Fruit fly (Drosophila melanogaster) whole organism, wandering third instar larva: ENCODE data around the gene PolH.

Experiments
- Abd-B ChIP-seq: fragments of >200 bp; optimal IDR thresholded peaks from 2 replicates; lab custom pipeline; 2017; ENCODE audit warnings: missing biosample characterization, missing genetic modification characterization
- CG9705 ChIP-seq: fragments of 200-800 bp; sonication (Bioruptor generic); optimal IDR thresholded peaks from 2 replicates; lab custom pipeline; 2018; ENCODE audit warnings: missing biosample characterization, mild to moderate bottlenecking, missing genetic modification characterization
- CrebA ChIP-seq: fragments of 200-800 bp; sonication (Bioruptor generic); optimal IDR thresholded peaks from 2 replicates; lab custom pipeline; 2016; ENCODE audit warnings: missing biosample characterization, mild to moderate bottlenecking, missing genetic modification characterization, borderline replicate concordance
- Dfd ChIP-seq: fragments of >200 bp; optimal IDR thresholded peaks from 2 replicates; lab custom pipeline; 2017; ENCODE audit warnings: missing biosample characterization, missing genetic modification characterization
- Dif ChIP-seq: fragments of 200-275, 200-300 bp; sonication (Bioruptor generic); optimal IDR thresholded peaks from 2 replicates; lab custom pipeline; 2018; ENCODE audit warnings: missing biosample characterization, missing genetic modification characterization; ENCODE audit not compliant: partially characterized antibody
- GATAd ChIP-seq: sonication (Bioruptor generic); optimal IDR thresholded peaks from 2 replicates; lab custom pipeline; 2016; ENCODE audit warnings: missing biosample characterization, missing genetic modification characterization
- HLH106 ChIP-seq: fragments of 200-800 bp; optimal IDR thresholded peaks from 3 replicates; lab custom pipeline; 2019; ENCODE audit warnings: missing biosample characterization, mild to moderate bottlenecking, missing genetic modification characterization, moderate library complexity
- Hnf4 ChIP-seq: fragments of 200-800 bp; sonication (Bioruptor generic); optimal IDR thresholded peaks from 2 replicates; lab custom pipeline; 2016; ENCODE audit warnings: missing biosample characterization, mild to moderate bottlenecking, missing genetic modification characterization
- Hr78 ChIP-seq: fragments of >200 bp; optimal IDR thresholded peaks from 2 replicates; lab custom pipeline; 2017; ENCODE audit warnings: missing biosample characterization, missing genetic modification characterization
- Jra ChIP-seq: sonication (Bioruptor generic); optimal IDR thresholded peaks from 2 replicates; lab custom pipeline; 2016; ENCODE audit warnings: missing biosample characterization, missing genetic modification characterization
- Mio ChIP-seq: sonication (Bioruptor generic); optimal IDR thresholded peaks from 2 replicates; lab custom pipeline; 2016; ENCODE audit warnings: missing biosample characterization, missing genetic modification characterization
- Myc ChIP-seq: fragments of >200 bp; optimal IDR thresholded peaks from 2 replicates; lab custom pipeline; 2017
- OdsH ChIP-seq: fragments of 200-800 bp; sonication (Bioruptor generic); optimal IDR thresholded peaks from 2 replicates; lab custom pipeline; 2016; ENCODE audit warnings: missing biosample characterization, mild to moderate bottlenecking, missing genetic modification characterization
- Rel ChIP-seq, 2 experiments: fragments of 200-800 bp; sonication (Bioruptor generic) in 1 of 2; optimal IDR thresholded peaks; 2 replicates in 1 of 2; 3 replicates in 1 of 2; lab custom pipeline; 2016 to 2019; ENCODE audit warnings: mild to moderate bottlenecking in 2 of 2, missing biosample characterization in 2 of 2, missing genetic modification characterization in 2 of 2, moderate library complexity in 1 of 2
- Sp1 ChIP-seq: fragments of 200-800 bp; sonication (Bioruptor generic); optimal IDR thresholded peaks from 3 replicates; lab custom pipeline; 2019; ENCODE audit warnings: missing biosample characterization, mild to moderate bottlenecking, missing genetic modification characterization, moderate library complexity
- Vsx2 ChIP-seq: fragments of 200-300, 225-300 bp; sonication (Bioruptor generic); optimal IDR thresholded peaks from 2 replicates; lab custom pipeline; 2018; ENCODE audit warnings: missing biosample characterization, missing genetic modification characterization; ENCODE audit not compliant: partially characterized antibody
- br ChIP-seq: fragments of 200-800 bp; sonication (Bioruptor generic); optimal IDR thresholded peaks from 2 replicates; lab custom pipeline; 2016; ENCODE audit warnings: missing biosample characterization, missing genetic modification characterization
- dl ChIP-seq, 2 experiments: fragments of 175-275, 200-275 bp in 1 of 2; fragments of 200-275 bp in 1 of 2; sonication (Bioruptor generic); optimal IDR thresholded peaks; lab custom pipeline; 2018; ENCODE audit warnings: mild to moderate bottlenecking in 2 of 2, missing biosample characterization in 2 of 2, missing genetic modification characterization in 2 of 2, moderate library complexity in 2 of 2; ENCODE audit not compliant: partially characterized antibody in 2 of 2, insufficient read depth in 1 of 2
- dmrt93B ChIP-seq: fragments of 200-800 bp; sonication (Bioruptor generic); optimal IDR thresholded peaks from 2 replicates; lab custom pipeline; 2018; ENCODE audit warnings: missing biosample characterization, mild to moderate bottlenecking, missing genetic modification characterization
- dsf ChIP-seq: sonication (Bioruptor generic); optimal IDR thresholded peaks from 2 replicates; lab custom pipeline; 2016; ENCODE audit warnings: missing biosample characterization, missing genetic modification characterization, borderline replicate concordance
- foxo ChIP-seq, 2 experiments: fragments of 200-800 bp; sonication (Bioruptor generic); optimal IDR thresholded peaks; 2 replicates in 1 of 2; 3 replicates in 1 of 2; lab custom pipeline; 2016 to 2017; ENCODE audit warnings: missing biosample characterization in 2 of 2, missing genetic modification characterization in 2 of 2
- h ChIP-seq: fragments of 200-800 bp; sonication (Bioruptor generic); optimal IDR thresholded peaks from 3 replicates; lab custom pipeline; 2016; ENCODE audit warnings: missing biosample characterization, mild to moderate bottlenecking, missing genetic modification characterization
- jim ChIP-seq: fragments of 175-275, 200-325 bp; sonication (Bioruptor generic); optimal IDR thresholded peaks from 2 replicates; lab custom pipeline; 2016; ENCODE audit warnings: missing biosample characterization, mild to moderate bottlenecking, missing genetic modification characterization
- lola ChIP-seq: fragments of >200 bp; optimal IDR thresholded peaks from 2 replicates; lab custom pipeline; 2017; ENCODE audit warnings: missing biosample characterization, missing genetic modification characterization
- psq ChIP-seq: fragments of 200-800 bp; sonication (Bioruptor generic); optimal IDR thresholded peaks from 3 replicates; lab custom pipeline; 2017; ENCODE audit warnings: missing biosample characterization, mild to moderate bottlenecking, missing genetic modification characterization, moderate library complexity
- rgr ChIP-seq: fragments of 200-800 bp; sonication (Bioruptor generic); optimal IDR thresholded peaks from 3 replicates; lab custom pipeline; 2016; ENCODE audit warnings: missing biosample characterization, mild to moderate bottlenecking, missing genetic modification characterization
- sage ChIP-seq: fragments of 200-800 bp; sonication (Bioruptor generic); optimal IDR thresholded peaks from 2 replicates; lab custom pipeline; 2016; ENCODE audit warnings: missing biosample characterization, mild to moderate bottlenecking, missing genetic modification characterization
- usp ChIP-seq: fragments of >200 bp; optimal IDR thresholded peaks from 2 replicates; lab custom pipeline; 2017; ENCODE audit warnings: missing biosample characterization, missing genetic modification characterization
- woc ChIP-seq: sonication (Bioruptor generic); optimal IDR thresholded peaks from 2 replicates; lab custom pipeline; 2016; ENCODE audit warnings: missing biosample characterization, mild to moderate bottlenecking, missing genetic modification characterization

The PolH gene

DNA sequence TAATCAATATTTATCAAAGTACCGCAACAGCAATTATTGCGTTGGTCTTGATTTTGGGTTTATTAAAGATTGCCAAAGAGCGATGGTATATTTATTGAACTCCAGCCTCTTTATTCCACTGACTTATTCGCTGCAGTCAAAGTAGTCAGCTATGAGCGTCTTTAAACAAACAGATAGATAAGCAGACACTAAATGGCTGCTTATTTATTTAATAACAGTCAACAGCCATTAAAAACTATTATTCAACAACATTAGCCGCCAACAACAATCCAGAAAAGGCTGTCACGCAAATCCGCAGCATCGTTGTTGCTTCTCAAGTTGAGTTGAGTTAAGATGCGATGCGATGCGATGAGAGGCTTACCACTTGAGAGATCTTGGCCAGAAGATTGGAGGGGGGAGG lies 32.8 kb downstream of the PolH start:
- TF ChIP-seq Hnf4 (GFP tag; lab: Kevin White, UChicago) (no peak), woc (GFP tag; lab: Kevin White, UChicago) (no peak), CG9705 (GFP tag; lab: Kevin White, UChicago) (no peak), GATAd (GFP tag; lab: Kevin White, UChicago) (no peak), HLH106 (tag; lab: Kevin White, UChicago) (no peak), lola (GFP tag; lab: Kevin White, UChicago) (no peak), Dfd (no peak), Jra (GFP tag; lab: Kevin White, UChicago) (no peak)

DNA sequence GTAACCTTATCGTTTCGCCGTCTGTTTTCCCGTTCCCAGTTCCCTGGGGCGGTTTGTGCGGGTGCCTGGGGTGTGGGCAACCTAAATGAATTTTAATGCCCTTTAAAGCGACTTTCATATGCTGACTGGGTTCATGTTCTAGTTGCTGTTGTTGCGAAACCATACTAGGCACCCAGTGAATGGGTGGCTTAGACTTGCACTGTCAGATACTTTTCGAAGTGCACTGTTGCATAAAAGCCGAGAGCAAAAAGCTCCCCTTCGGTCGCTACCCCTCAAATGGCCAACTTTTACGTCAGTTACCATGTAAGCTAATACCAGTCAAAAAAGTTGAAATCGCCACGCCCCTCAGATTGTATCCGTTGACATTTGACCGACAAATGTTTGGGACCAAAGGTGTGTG lies 42.1 kb downstream of the PolH start:
- TF ChIP-seq foxo (GFP tag; optimal IDR thresholded peaks at IDR 0.05; lab: Kevin White, UChicago) (no peak), GATAd (GFP tag; lab: Kevin White, UChicago) (no peak), CG9705 (GFP tag; lab: Kevin White, UChicago) (no peak), dl (GFP tag; optimal IDR thresholded peaks at IDR 0.05; lab: Kevin White, UChicago; ENCODE audit: insufficient read depth in 1 of 2, partially characterized antibody in 2 of 2) (no peak), Hr78 (no peak)

DNA sequence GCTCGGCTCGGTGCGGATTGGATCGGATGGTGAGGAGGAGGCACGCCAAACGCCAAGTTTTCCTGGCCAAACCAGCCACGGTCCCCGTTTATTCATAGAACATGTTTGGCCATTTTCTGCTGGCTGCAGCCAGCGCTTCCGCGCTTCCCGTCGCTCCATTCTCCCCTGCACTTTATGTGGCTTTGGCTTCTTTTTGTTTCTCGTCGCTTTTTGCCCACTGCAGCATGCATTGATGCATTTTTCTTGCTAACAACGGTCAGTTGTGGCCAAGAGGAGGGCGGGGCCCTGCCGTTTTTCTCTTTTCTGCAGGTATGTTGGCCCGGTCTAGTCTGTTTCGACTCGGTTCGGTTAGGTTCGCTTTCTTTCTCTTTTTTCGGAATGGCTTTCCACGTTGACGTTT lies 45.4 kb downstream of the PolH start:
- TF ChIP-seq Myc (lab: Kevin White, UChicago), result no peak
- no peak for TF ChIP-seq CrebA (GFP tag; lab: Kevin White, UChicago)
- TF ChIP-seq sage (GFP tag; lab: Kevin White, UChicago), result no peak
- TF ChIP-seq GATAd (GFP tag; lab: Kevin White, UChicago), result no peak
- no peak for TF ChIP-seq Abd-B (GFP tag; lab: Kevin White, UChicago)
- TF ChIP-seq foxo (GFP tag; optimal IDR thresholded peaks at IDR 0.05; lab: Kevin White, UChicago), result no peak
- no peak for TF ChIP-seq Rel (GFP tag; optimal IDR thresholded peaks at IDR 0.05; lab: Kevin White, UChicago)
- TF ChIP-seq Rel (tag; optimal IDR thresholded peaks at IDR 0.05; lab: Kevin White, UChicago), result no peak
- TF ChIP-seq Dfd, result no peak
- TF ChIP-seq h, result no peak
- no peak for TF ChIP-seq dmrt93B (GFP tag; lab: Kevin White, UChicago)
- TF ChIP-seq Sp1 (GFP tag; lab: Kevin White, UChicago), result no peak
- TF ChIP-seq CG9705 (GFP tag; lab: Kevin White, UChicago), result no peak
- no peak for TF ChIP-seq Hr78
- TF ChIP-seq, all 38 proteins: peak for 0

DNA sequence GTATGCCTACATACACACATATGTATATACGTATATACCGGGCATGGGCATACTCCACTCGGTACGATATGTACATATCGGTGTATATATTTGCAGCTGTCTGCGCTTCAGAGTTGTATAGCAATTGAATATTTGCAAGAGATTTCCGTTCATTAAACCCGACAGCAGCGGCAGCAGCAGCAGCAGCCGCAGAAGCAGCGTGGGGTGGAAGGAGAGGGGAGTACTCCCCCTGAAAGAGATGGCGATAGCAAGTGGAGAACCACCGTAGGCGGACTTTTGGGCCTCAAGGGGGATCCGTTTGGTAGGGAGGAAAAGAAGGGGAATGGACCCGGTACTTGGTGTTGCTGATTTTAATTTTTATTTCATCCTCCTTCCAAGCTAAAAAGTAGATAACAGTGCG lies 46.8 kb downstream of the PolH start:
- TF ChIP-seq Sp1 (GFP tag; lab: Kevin White, UChicago) (peak; percentile 9), Rel (GFP tag; optimal IDR thresholded peaks at IDR 0.05; lab: Kevin White, UChicago) (no peak), Rel (tag; optimal IDR thresholded peaks at IDR 0.05; lab: Kevin White, UChicago) (peak; percentile 96), psq (GFP tag; lab: Kevin White, UChicago) (peak; percentile 48), br (GFP tag; lab: Kevin White, UChicago) (peak; percentile 39), Hnf4 (GFP tag; lab: Kevin White, UChicago) (peak; percentile 62), dl (GFP tag; optimal IDR thresholded peaks at IDR 0.05; lab: Kevin White, UChicago; ENCODE audit: insufficient read depth in 1 of 2, partially characterized antibody in 2 of 2) (no peak)

DNA sequence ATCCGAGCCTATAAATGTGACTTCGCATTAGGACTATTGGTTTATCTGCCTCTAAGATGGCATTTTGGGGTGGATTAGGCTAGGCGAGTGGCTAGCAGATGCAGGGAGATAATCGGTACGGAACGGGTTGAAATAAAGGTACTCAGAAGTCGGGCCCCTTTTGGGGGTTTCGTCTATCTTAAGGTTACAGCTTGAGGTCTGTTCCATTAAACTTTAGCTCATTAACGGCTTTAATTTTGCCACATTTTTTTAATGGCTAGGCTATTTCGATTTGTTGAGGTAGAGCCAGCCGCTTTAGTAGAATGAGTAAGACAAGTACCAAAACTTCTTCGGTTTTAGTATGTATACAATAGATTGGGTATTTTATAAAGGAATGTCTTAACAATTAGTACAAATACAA lies 47.5 kb downstream of the PolH start:
- TF ChIP-seq woc (GFP tag; lab: Kevin White, UChicago), result no peak
- TF ChIP-seq Mio, result no peak
- TF ChIP-seq jim (GFP tag; lab: Kevin White, UChicago), result no peak
- TF ChIP-seq Dfd, result no peak
- TF ChIP-seq Dif (GFP tag; lab: Kevin White, UChicago), result no peak
- TF ChIP-seq psq (GFP tag; lab: Kevin White, UChicago), result no peak
- TF ChIP-seq Sp1 (GFP tag; lab: Kevin White, UChicago), result no peak
- TF ChIP-seq rgr (GFP tag; lab: Kevin White, UChicago), result no peak
- TF ChIP-seq GATAd (GFP tag; lab: Kevin White, UChicago), result no peak
- TF ChIP-seq lola (GFP tag; lab: Kevin White, UChicago), result no peak

DNA sequence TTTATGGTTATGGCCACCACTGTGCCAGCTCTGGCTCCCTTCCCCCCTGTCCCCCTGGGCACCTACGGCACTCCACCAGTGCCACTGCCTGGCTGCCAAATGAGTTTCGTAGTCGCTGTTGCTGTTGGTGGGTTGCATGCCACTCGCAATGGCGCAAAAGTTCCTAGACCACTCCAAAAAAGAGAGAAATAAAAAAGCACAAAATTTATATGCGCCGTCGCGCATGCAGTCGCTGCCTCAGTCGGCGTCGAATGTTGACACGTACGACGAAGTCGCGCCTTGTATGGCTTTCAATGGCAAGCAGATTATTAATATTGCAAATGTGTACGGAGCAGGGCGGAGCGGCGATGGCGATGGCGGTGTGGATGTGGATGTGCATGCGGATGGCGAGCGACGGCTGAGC lies 47.9 kb downstream of the PolH start:
- TF ChIP-seq h, result no peak
- TF ChIP-seq br (GFP tag; lab: Kevin White, UChicago), result no peak
- TF ChIP-seq Sp1 (GFP tag; lab: Kevin White, UChicago), result no peak
- TF ChIP-seq Vsx2 (GFP tag; lab: Kevin White, UChicago), result no peak
- no peak for TF ChIP-seq dsf
- peak; percentile 7 for TF ChIP-seq rgr (GFP tag; lab: Kevin White, UChicago)
- no peak for TF ChIP-seq OdsH (GFP tag; lab: Kevin White, UChicago)
- TF ChIP-seq Rel (GFP tag; optimal IDR thresholded peaks at IDR 0.05; lab: Kevin White, UChicago), result no peak
- TF ChIP-seq Rel (tag; optimal IDR thresholded peaks at IDR 0.05; lab: Kevin White, UChicago), result peak; percentile 75
- no peak for TF ChIP-seq usp (GFP tag; lab: Kevin White, UChicago)
- no peak for TF ChIP-seq foxo (GFP tag; optimal IDR thresholded peaks at IDR 0.05; lab: Kevin White, UChicago)
- TF ChIP-seq, all 38 proteins: peak for 2
